Fruit fly (Drosophila melanogaster): ENCODE results near the gene Jwa.
A peak's percentile ranks its signal among the peaks of the same experiment; 100 is the strongest.

Gene Jwa

DNA sequence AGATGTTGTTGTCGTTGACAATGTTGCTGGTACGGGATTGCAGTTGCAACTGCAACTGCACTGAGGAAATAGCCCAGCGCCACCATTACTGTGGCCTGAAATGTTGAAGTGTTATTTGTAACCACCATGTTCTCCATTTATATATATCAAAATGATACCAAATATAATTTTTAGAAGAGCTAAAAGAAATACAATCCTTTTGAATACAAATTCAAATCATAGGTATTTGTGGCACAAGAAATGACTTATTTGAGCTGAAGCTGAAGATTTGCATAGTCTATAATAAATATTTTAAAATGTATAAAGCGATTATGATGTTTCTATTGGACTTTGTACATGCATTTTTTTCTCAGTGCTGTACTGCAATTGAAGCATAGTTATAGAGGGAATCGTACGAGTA, 14.1 kb upstream of the Jwa start:
- TF ChIP-seq CG17801 (GFP tag; optimal IDR thresholded peaks at IDR 0.05; ENCODE audit: partially characterized antibody), result no peak

DNA sequence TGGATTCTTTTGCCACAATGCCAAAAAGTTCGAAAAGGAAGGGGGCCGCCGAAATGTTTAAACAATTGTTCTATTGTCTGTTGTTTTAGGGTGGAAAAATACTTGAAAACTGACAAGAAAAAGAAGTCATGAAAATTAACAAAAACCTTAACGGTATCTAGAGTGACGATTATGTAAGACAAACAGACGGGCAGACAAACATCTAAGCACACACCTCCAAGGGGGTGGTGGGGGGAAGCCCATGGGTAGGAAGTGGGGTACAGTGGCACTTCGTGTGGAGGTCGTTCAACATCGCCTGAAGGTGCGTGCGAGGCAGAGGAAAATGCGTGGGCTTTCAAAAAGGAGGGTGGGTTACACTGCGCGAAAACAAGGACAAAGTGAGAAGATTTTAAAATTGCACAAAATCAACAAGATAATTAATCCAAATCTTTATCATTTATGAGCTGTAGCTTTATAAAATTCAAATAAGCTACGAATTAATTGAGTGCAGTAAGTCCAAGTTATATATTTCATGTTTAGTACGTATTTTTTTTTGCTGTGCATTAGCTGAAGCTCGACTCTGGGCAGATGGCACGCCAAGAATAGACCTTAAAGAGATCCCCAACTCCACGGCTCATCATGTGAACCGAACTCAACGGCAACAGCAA, 12.0 kb upstream of the Jwa start:
- TF ChIP-seq CG17801 (GFP tag; optimal IDR thresholded peaks at IDR 0.05; ENCODE audit: partially characterized antibody), result no peak

DNA sequence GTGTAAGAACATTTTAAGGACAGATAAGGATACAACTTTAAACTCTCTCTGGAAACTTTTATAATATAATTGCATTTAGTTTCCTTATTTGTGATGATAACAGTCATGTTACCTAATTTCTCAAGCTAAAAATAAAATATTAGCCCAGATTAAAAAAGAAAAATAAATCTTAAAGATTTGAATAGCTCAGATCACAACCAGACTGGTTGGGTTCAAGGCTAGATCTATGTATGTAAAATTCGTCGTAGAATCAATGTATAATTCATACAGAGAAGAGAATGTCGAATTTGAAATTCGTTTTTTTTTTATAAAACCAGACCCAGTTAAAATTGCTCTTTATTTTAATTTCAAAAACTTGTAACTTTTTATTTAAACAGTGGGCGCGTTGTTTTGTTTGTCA, 8.6 kb upstream of the Jwa start:
- TF ChIP-seq CG17801 (GFP tag; optimal IDR thresholded peaks at IDR 0.05; ENCODE audit: partially characterized antibody), result no peak

DNA sequence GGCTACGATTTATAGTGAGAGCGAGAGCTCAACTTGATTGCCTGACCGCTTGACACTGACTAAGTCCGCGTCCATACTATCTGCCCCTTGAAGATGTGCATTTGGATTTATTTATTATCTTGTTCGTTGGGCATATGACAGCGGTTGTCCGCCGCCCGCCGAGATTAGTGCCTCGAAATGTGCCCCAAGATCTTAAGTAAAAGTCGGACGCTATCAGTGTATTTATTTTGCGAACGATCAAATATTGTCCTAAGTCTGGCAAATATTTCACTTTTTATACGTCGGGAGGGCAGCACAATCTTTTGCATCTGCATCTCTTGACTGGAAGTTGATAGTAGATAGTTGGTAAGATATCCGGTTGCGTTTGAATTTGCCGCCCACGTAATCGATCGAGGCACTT, 8.2 kb upstream of the Jwa start, which contains the start of gene Irk3:
Gene Irk3 (minus strand): TSS at position 63 of the 400 bp plus-strand sequence.
- no peak for TF ChIP-seq CG17801 (GFP tag; optimal IDR thresholded peaks at IDR 0.05; ENCODE audit: partially characterized antibody)

DNA sequence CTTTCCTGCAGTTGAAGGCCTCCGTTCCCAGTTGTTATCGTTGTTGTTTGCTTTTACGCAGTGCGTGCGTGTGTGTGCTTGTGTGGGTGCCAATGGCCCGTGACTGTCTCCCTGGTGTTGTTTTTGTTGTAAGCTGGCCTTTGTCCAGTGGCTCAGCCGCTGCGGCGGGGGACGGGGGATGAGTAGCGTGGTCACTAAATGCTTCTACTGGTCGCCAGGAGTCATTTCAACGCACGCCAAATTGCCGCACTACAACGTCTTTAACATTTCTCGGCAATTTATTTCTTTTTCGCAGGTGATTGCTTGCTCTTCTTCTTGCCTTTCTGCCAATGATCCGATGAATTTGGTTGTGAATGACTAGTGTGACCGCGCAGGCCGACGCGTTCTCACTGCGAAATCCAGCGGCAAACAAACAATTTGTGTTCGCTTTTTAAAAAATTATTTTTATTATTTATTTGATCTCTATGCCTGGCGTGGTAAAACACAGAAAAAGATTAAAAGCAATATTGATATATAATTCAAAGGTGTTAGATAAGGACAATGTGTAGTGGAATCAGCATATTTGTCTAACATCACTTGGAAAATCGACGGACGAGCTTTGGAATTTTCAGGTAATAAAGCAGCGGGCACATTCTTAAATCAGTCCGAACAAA, 2.9 kb upstream of the Jwa start, which contains the start of the genes Faf2 and Grip71:
Gene Faf2 (minus strand): TSS at position 450 of the 653 bp plus-strand sequence.
Gene Grip71 (plus strand): TSS at position 608 of the 653 bp plus-strand sequence.
- peak; percentile 73 for TF ChIP-seq CG17801 (GFP tag; optimal IDR thresholded peaks at IDR 0.05; ENCODE audit: partially characterized antibody)

DNA sequence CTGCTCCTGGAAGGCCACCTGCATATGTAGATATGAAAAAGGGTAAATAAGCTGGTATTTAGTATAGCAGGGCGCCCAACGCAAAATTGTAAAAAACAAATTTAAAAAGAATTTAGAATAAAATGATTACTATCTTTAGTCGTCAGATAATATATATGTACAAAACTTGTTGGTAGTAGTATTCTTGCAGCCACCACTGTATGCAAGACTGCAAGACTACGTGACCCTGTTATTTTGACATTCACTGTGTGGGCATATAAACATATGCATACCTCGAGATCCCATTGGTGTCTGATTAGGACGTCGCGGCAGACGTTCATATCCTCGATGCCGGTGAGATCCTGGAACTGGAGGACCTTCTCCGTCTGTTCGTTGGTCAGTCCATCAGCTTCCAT, 2.3 kb upstream of the Jwa start:
- no peak for TF ChIP-seq CG17801 (GFP tag; optimal IDR thresholded peaks at IDR 0.05; ENCODE audit: partially characterized antibody)

DNA sequence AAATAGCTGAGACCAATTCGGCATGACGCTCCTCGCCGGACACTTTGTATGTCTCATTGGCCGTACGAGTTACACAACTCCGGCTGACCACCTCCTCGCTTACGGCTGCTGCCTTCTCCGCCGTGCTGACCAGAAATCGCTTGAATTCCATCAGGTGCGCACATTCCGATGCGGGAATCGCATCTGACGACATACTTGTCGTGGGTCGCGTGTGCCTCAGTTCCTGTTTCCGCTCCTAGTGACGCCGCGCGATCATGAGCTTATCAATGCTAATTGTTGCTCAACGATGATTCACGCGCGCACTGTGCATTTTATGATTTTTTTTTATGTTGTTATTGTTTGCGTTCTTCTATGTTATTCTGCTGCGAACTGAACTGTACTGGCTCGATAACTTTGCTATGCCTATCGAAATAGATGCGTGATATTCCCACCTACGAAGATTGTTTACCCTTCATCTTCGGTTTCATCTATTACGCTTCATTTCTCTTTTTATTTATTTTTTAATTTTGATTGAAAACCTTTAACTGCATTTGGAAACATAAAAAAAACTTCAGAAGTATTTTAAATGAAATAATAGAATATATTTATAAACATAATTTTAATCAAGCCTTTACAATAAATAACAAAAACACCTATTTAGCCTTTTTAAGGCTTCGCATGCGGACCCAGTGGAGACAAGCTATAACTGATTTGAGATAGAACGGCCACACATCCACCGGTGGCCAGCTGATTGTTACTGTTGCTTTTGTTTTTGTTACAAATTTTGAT, 2.6 kb downstream of the Jwa start, which contains the start of the genes CG10376 and CG10343:
Gene CG10376 (minus strand): TSS at position 385 of the 768 bp plus-strand sequence.
Gene CG10343 (plus strand): TSS at position 753 of the 768 bp plus-strand sequence.
- peak; percentile 69 for TF ChIP-seq CG17801 (GFP tag; optimal IDR thresholded peaks at IDR 0.05; ENCODE audit: partially characterized antibody)

DNA sequence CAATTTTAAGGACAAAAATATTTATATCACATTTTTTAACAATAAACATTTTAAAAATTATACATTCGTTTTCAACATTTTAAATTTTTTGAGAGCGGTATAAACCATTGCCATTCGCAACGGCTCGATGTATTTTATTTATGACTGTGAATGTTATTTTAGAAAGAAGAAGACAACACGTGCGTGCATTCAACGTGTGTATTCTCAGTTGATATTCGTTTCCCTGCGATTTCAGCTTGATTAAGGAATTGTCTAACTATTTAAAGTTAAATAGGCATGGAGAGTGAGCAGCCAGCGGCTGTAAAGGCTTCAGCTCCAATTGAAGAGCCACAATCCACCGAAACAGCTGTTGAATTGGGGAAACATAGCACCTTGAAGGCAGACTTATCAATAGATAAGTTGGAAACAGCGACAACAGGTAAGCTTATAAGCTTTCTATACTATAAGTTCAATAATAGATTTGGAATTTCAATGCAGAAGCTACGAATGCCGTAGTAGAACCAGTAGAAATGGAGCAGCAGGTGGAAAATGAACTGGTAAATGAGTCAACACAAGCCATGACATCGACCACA, 6.9 kb downstream of the Jwa start, which contains the start of gene CG10341:
Gene CG10341 (plus strand): TSS at position 156 of the 572 bp plus-strand sequence.
- TF ChIP-seq CG17801 (GFP tag; optimal IDR thresholded peaks at IDR 0.05; ENCODE audit: partially characterized antibody), result peak; percentile 10

DNA sequence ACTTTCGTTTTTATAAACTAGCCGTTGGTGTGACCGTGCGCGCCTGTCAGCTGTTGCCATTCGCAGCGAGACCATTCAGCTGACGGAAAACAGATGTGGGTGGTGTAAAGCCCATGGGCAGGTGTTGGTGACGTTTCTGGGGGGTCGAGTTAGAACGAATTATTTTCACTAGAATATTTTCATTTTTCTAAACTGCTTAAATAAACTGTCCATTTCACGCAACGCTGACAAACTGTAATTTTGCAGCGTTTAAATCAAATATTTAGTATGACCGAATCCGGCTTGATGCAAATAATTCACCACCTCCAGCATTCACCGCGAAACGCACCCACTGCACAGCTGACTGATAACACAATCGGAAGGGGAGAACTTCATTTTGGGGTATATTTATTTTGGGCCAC, 10.1 kb downstream of the Jwa start, which contains the start of the genes CG10383 and CG10338:
Gene CG10383 (minus strand): TSS at position 199 of the 401 bp plus-strand sequence.
Gene CG10338 (plus strand): TSS at position 261 of the 401 bp plus-strand sequence.
- TF ChIP-seq CG17801 (GFP tag; optimal IDR thresholded peaks at IDR 0.05; ENCODE audit: partially characterized antibody), result peak; percentile 68

DNA sequence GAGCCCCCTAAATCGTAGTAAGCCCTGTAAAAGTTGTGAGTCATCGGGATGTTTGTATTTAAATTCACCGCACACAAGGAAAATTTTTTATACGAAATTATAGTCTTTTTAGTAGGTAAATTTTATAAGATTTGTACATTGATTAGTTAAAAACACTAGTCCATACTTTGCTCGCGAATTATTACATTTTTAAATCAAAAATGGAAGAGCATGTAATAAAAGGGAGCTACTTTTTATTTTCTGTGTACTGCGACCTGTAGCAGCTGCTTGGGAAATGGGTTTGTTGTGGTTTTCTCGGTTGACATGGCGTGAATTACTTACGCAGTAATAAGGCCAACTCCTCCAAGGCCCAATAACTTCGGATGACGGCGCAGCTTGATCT, 10.8 kb downstream of the Jwa start:
- TF ChIP-seq CG17801 (GFP tag; optimal IDR thresholded peaks at IDR 0.05; ENCODE audit: partially characterized antibody), result no peak

DNA sequence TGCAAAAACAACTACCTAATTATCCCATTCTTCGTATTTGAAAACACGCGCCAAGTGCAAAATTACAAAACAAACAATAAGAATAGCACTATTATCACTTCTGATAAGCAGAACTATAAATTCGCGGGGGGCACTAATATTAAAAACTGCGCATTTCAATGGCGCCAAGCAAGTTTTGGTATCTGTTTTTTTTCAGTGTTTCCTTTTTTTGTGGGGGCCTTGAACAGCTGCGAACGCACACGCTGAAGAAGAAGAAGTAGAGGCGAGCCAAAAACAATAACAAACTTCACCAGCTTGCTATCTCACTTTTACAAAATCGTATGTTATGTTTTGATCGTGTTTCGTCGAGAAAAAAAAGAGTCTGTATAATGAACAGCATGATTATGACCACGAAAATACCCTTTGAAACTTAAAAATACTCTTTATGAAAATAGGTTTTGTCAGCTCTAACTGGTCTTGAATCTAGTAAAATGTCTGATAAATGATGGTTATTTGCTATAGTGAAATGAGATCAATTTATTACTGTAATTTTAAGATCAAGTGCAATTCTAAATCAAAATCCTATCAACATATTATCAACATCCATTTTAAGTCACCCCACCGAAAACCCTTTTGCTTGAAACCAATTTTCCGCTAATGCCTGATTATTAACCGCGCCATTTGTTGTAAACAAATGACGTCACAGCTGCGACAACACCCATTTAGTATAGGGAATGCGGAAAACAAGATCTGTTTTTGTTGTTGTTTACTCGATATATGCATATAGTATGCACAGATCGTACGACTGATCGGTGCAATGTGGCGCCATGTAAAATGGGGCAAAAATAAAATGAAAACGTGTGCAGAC, 11.4 kb downstream of the Jwa start:
- TF ChIP-seq CG17801 (GFP tag; optimal IDR thresholded peaks at IDR 0.05; ENCODE audit: partially characterized antibody), result peak; percentile 94

DNA sequence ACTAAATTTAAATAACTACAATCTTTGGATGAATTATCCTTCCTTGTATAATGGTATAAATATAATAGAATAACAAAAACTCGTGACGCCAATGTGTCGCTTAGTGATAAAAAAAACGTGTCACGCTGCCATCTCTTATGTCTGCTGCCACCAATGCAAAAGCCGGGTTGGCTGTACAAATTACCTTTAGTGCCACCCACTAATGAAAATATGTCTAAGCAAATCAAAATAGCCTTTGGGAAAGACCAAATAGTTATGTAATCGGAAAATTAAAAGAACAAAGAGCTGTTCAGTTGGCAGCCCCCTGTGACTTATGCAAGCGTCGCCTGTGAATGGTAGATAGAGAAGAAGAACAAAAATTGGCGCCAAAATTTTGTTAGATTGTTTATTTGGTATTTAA, 16.1 kb downstream of the Jwa start, which contains the start of gene CG10336:
Gene CG10336 (plus strand): TSS at position 153 of the 400 bp plus-strand sequence.
- no peak for TF ChIP-seq CG17801 (GFP tag; optimal IDR thresholded peaks at IDR 0.05; ENCODE audit: partially characterized antibody)

DNA sequence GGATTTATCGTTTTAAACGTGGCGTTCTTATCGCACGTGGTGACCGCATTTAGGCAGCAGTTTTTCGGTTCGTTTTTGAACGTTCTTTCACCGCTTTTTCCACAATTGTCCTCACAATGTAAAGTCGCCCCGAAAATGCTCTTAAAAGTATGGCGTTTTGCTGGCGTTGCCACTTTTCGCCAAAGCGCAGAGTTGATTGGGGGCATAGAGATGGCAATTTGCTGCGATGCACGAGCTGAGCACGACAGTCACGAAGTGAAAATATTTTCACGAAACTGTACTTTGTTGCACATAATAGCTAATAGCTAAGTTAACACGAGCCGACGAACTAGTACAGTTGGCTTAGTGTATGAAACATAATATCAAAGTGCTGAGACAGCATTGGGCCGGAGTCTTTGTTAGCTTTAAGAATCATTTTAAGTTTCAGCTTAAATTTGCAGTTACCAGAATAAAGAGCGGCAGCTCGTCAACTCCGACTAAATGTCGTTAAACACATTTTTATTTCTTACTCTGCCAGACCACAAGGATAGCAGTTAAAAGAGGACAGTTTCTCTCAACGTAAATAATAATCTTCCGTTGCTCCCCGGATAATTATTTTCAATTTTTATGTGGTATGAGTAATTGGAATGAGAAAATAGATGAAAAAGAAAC, 16.7 kb downstream of the Jwa start, which contains the start of gene msl-1:
Gene msl-1 (minus strand): TSS at position 155 of the 651 bp plus-strand sequence.
- peak; percentile 0 for TF ChIP-seq CG17801 (GFP tag; optimal IDR thresholded peaks at IDR 0.05; ENCODE audit: partially characterized antibody)

Measured in ovary, adult (tissue).